Fruit fly (Drosophila melanogaster): ENCODE data around the gene CG13950.

dm6 chr2L:895448-895847 is 35.5 kb downstream of the CG13950 start:
- TF ChIP-seq cic (GFP tag; optimal IDR thresholded peaks at IDR 0.05) (no peak), CG7045 (GFP tag; optimal IDR thresholded peaks at IDR 0.05) (no peak), CG12768 (GFP tag; optimal IDR thresholded peaks at IDR 0.05) (no peak), Crg-1 (GFP tag; optimal IDR thresholded peaks at IDR 0.05) (no peak), CG7101 (tag; optimal IDR thresholded peaks at IDR 0.05) (no peak), Hr96 (GFP tag; optimal IDR thresholded peaks at IDR 0.05) (no peak), pad (GFP tag; optimal IDR thresholded peaks at IDR 0.05) (no peak)

All from whole organism, adult.